Worm (Caenorhabditis elegans) whole organism, young adult: ENCODE results near the gene twk-3.

Experiments used
- B0019.2 ChIP-seq: fragments of 200-800 bp; sonication (Bioruptor generic); conservative IDR thresholded peaks from 2 replicates; pipeline ENCODE4 v1.3.6; 2022; ENCODE audit warnings: missing genetic modification reagents, missing genetic modification characterization, missing compliant biosample characterization
- F33H1.4 ChIP-seq: fragments of 200-800 bp; sonication (Bioruptor generic); IDR thresholded peaks from 2 replicates; pipeline ENCODE4 v1.3.6; 2022; ENCODE audit warnings: missing genetic modification reagents, missing genetic modification characterization, missing compliant biosample characterization
- F37B4.10 ChIP-seq: fragments of 200-800 bp; sonication (Bioruptor generic); IDR thresholded peaks from 2 replicates; pipeline ENCODE4 v1.3.6; 2022; ENCODE audit warnings: missing genetic modification characterization, missing compliant biosample characterization
- F55B11.4 ChIP-seq: sonication (generic microtip); optimal IDR thresholded peaks from 2 replicates; lab custom pipeline; 2016; ENCODE audit warnings: missing compliant biosample characterization, missing genetic modification characterization, borderline replicate concordance; ENCODE audit not compliant: insufficient read depth
- K11D2.4 ChIP-seq: fragments of 200-800 bp; sonication (Bioruptor generic); IDR thresholded peaks from 2 replicates; pipeline ENCODE4 v1.3.6; 2022; ENCODE audit warnings: missing genetic modification reagents, missing genetic modification characterization, missing compliant biosample characterization
- Y53F4B.3 ChIP-seq: fragments of 200-800 bp; sonication (Bioruptor generic); IDR thresholded peaks from 2 replicates; pipeline ENCODE4 v1.3.6; 2022; ENCODE audit warnings: missing genetic modification reagents, missing genetic modification characterization, missing compliant biosample characterization
- aptf-3 ChIP-seq: fragments of 200-800 bp; sonication (Bioruptor generic); IDR thresholded peaks from 2 replicates; pipeline ENCODE4 v1.3.6; 2022; ENCODE audit warnings: missing genetic modification characterization, missing compliant biosample characterization
- attf-3 ChIP-seq: fragments of 200-800 bp; sonication (Bioruptor generic); conservative IDR thresholded peaks from 2 replicates; pipeline ENCODE4 v1.3.6; 2022; ENCODE audit warnings: missing genetic modification reagents, missing genetic modification characterization, missing compliant biosample characterization
- attf-5 ChIP-seq: fragments of 200-800 bp; sonication (Bioruptor generic); optimal IDR thresholded peaks from 2 replicates; lab custom pipeline; 2018; ENCODE audit warnings: mild to moderate bottlenecking, missing genetic modification characterization, missing compliant biosample characterization
- attf-6 ChIP-seq: fragments of 200-800 bp; sonication (Bioruptor generic); IDR thresholded peaks from 2 replicates; pipeline ENCODE4 v1.3.6; 2022; ENCODE audit warnings: missing genetic modification reagents, missing genetic modification characterization, missing compliant biosample characterization
- bed-2 ChIP-seq: fragments of 200-800 bp; sonication (Bioruptor generic); IDR thresholded peaks from 2 replicates; pipeline ENCODE4 v1.3.6; 2022; ENCODE audit warnings: missing genetic modification reagents, missing genetic modification characterization, missing compliant biosample characterization
- ceh-27 ChIP-seq: fragments of 200-800 bp; sonication (Bioruptor generic); optimal IDR thresholded peaks from 2 replicates; lab custom pipeline; 2018; ENCODE audit warnings: mild to moderate bottlenecking, missing genetic modification characterization, moderate library complexity, missing compliant biosample characterization
- ceh-91 ChIP-seq: fragments of 200-800 bp; sonication (Bioruptor generic); IDR thresholded peaks from 2 replicates; pipeline ENCODE4 v1.3.6; 2022; ENCODE audit warnings: missing genetic modification reagents, missing genetic modification characterization, missing compliant biosample characterization
- die-1 ChIP-seq: sonication (generic microtip); optimal IDR thresholded peaks from 2 replicates; lab custom pipeline; 2016; ENCODE audit warnings: missing genotype, mild to moderate bottlenecking, missing genetic modification characterization, missing compliant biosample characterization
- dox-1 ChIP-seq: fragments of 200-800 bp; sonication (Bioruptor generic); IDR thresholded peaks from 2 replicates; pipeline ENCODE4 v1.3.6; 2022; ENCODE audit warnings: missing genetic modification reagents, missing genetic modification characterization, missing compliant biosample characterization
- dpff-1 ChIP-seq: sonication (generic microtip); optimal IDR thresholded peaks from 2 replicates; lab custom pipeline; 2017; ENCODE audit warnings: mild to moderate bottlenecking, missing genetic modification characterization, missing compliant biosample characterization
- egl-18 ChIP-seq: fragments of 200-800 bp; sonication (Bioruptor generic); IDR thresholded peaks from 2 replicates; pipeline ENCODE4 v1.3.6; 2022; ENCODE audit warnings: missing genetic modification reagents, missing genetic modification characterization, missing compliant biosample characterization
- egl-44 ChIP-seq: fragments of 200-800 bp; sonication (Bioruptor generic); IDR thresholded peaks from 2 replicates; pipeline ENCODE4 v1.3.6; 2022; ENCODE audit warnings: missing genetic modification reagents, missing genetic modification characterization, missing compliant biosample characterization
- ekl-4 ChIP-seq: fragments of 200-800 bp; sonication (Bioruptor generic); IDR thresholded peaks from 2 replicates; pipeline ENCODE4 v1.3.6; 2022; ENCODE audit warnings: missing genetic modification reagents, missing genetic modification characterization, missing compliant biosample characterization
- fkh-3 ChIP-seq: sonication (generic microtip); optimal IDR thresholded peaks from 2 replicates; lab custom pipeline; 2016; ENCODE audit warnings: mild to moderate bottlenecking, missing genetic modification characterization, missing compliant biosample characterization
- him-1 ChIP-seq: sonication (generic microtip); optimal IDR thresholded peaks from 2 replicates; lab custom pipeline; 2016; ENCODE audit warnings: missing genotype, missing genetic modification reagents, missing genetic modification characterization, missing compliant biosample characterization
- hlh-26 ChIP-seq: fragments of 200-800 bp; sonication (Bioruptor generic); conservative IDR thresholded peaks from 2 replicates; pipeline ENCODE4 v1.3.6; 2022; ENCODE audit warnings: missing genetic modification reagents, missing genetic modification characterization, missing compliant biosample characterization
- hmg-1.2 ChIP-seq: fragments of 200-800 bp; sonication (Bioruptor generic); IDR thresholded peaks from 2 replicates; pipeline ENCODE4 v1.3.6; 2022; ENCODE audit warnings: missing genetic modification reagents, missing genetic modification characterization, missing compliant biosample characterization
- hrde-1 ChIP-seq: sonication (generic microtip); optimal IDR thresholded peaks from 2 replicates; lab custom pipeline; 2016; ENCODE audit warnings: missing genetic modification characterization, mild to moderate bottlenecking, missing compliant biosample characterization, moderate library complexity, missing genotype, missing genetic modification reagents, borderline replicate concordance
- lag-1 ChIP-seq: fragments of 200-800 bp; sonication (Bioruptor generic); IDR thresholded peaks from 2 replicates; pipeline ENCODE4 v1.3.6; 2022; ENCODE audit warnings: missing genetic modification reagents, missing genetic modification characterization, missing compliant biosample characterization
- lin-54 ChIP-seq: fragments of 200-800 bp; sonication (Bioruptor generic); optimal IDR thresholded peaks from 2 replicates; lab custom pipeline; 2018; ENCODE audit warnings: mild to moderate bottlenecking, missing genetic modification characterization, missing compliant biosample characterization
- lir-1 ChIP-seq: fragments of 200-800 bp; sonication (Bioruptor generic); conservative IDR thresholded peaks from 2 replicates; pipeline ENCODE4 v1.3.6; 2022; ENCODE audit warnings: missing genetic modification reagents, missing genetic modification characterization, missing compliant biosample characterization
- lsl-1 ChIP-seq: fragments of 200-800 bp; sonication (Bioruptor generic); optimal IDR thresholded peaks from 2 replicates; lab custom pipeline; 2018; ENCODE audit warnings: mild to moderate bottlenecking, missing genetic modification characterization, moderate library complexity, missing compliant biosample characterization
- mes-4 ChIP-seq: sonication (generic microtip); optimal IDR thresholded peaks from 2 replicates; lab custom pipeline; 2016; ENCODE audit warnings: missing genotype, missing genetic modification characterization, missing compliant biosample characterization
- mxl-1 ChIP-seq: sonication (generic microtip); optimal IDR thresholded peaks from 2 replicates; lab custom pipeline; 2016; ENCODE audit warnings: missing genetic modification characterization, missing compliant biosample characterization
- nfya-1 ChIP-seq: sonication (generic microtip); optimal IDR thresholded peaks from 2 replicates; lab custom pipeline; 2017; ENCODE audit warnings: antibody characterized with exemption, missing compliant biosample characterization, missing genetic modification characterization, borderline replicate concordance; ENCODE audit not compliant: insufficient read depth
- nfyb-1 ChIP-seq: fragments of 200-800 bp; sonication (Bioruptor generic); IDR thresholded peaks from 2 replicates; pipeline ENCODE4 v1.3.6; 2022; ENCODE audit warnings: missing genetic modification reagents, missing genetic modification characterization, missing compliant biosample characterization
- nhr-179 ChIP-seq: sonication (generic microtip); optimal IDR thresholded peaks from 2 replicates; lab custom pipeline; 2016; ENCODE audit warnings: mild to moderate bottlenecking, missing genetic modification characterization, missing compliant biosample characterization
- nhr-90 ChIP-seq: sonication (generic microtip); optimal IDR thresholded peaks from 2 replicates; lab custom pipeline; 2016; ENCODE audit warnings: missing genotype, mild to moderate bottlenecking, missing genetic modification characterization, missing compliant biosample characterization
- rec-8 ChIP-seq, 2 experiments: sonication (generic microtip); optimal IDR thresholded peaks; 2 replicates each; lab custom pipeline; 2016; ENCODE audit warnings: mild to moderate bottlenecking in 2 of 2, missing genetic modification characterization in 2 of 2, missing genetic modification reagents in 2 of 2, missing genotype in 2 of 2, missing biosample characterization in 1 of 2, missing compliant biosample characterization in 1 of 2, moderate library complexity in 1 of 2
- snpc-1.1 ChIP-seq: sonication (generic microtip); optimal IDR thresholded peaks from 2 replicates; lab custom pipeline; 2017; ENCODE audit warnings: missing genetic modification characterization, mild to moderate bottlenecking, missing compliant biosample characterization, antibody characterized with exemption, moderate library complexity, missing genotype, missing genetic modification reagents; ENCODE audit not compliant: insufficient read depth
- snpc-1.3 ChIP-seq: sonication (generic microtip); optimal IDR thresholded peaks from 2 replicates; lab custom pipeline; 2017; ENCODE audit warnings: missing genetic modification characterization, mild to moderate bottlenecking, missing compliant biosample characterization, antibody characterized with exemption, moderate library complexity, missing genotype, missing genetic modification reagents; ENCODE audit not compliant: insufficient read depth
- unc-130 ChIP-seq: sonication (generic microtip); optimal IDR thresholded peaks from 2 replicates; lab custom pipeline; 2016; ENCODE audit warnings: missing genetic modification reagents, missing genetic modification characterization, missing compliant biosample characterization
- unc-62 ChIP-seq: fragments of 150-350 bp; optimal IDR thresholded peaks from 2 replicates; lab custom pipeline; 2014; ENCODE audit warnings: missing biosample characterization, missing genetic modification reagents, missing genetic modification characterization
- xnd-1 ChIP-seq: sonication (generic microtip); optimal IDR thresholded peaks from 2 replicates; lab custom pipeline; 2016; ENCODE audit warnings: missing genotype, missing genetic modification reagents, missing genetic modification characterization, missing compliant biosample characterization
- ztf-28 ChIP-seq: fragments of 200-800 bp; sonication (Bioruptor generic); IDR thresholded peaks from 2 replicates; pipeline ENCODE4 v1.3.6; 2022; ENCODE audit warnings: missing genetic modification reagents, missing genetic modification characterization, missing compliant biosample characterization
- ztf-3 ChIP-seq: fragments of 200-800 bp; sonication (Bioruptor generic); optimal IDR thresholded peaks from 2 replicates; lab custom pipeline; 2018; ENCODE audit warnings: mild to moderate bottlenecking, missing genetic modification characterization, missing compliant biosample characterization
- ztf-6 ChIP-seq: fragments of 200-800 bp; sonication (Bioruptor generic); IDR thresholded peaks from 2 replicates; pipeline ENCODE4 v1.3.6; 2022; ENCODE audit warnings: missing genetic modification reagents, missing genetic modification characterization, missing compliant biosample characterization

Gene twk-3

ce11 chrII:8174148-8174547 is 38.4 kb downstream of the twk-3 start:
- TF ChIP-seq lag-1 (GFP tag; lab: Robert Waterston, UW) (no peak), F33H1.4 (GFP tag; lab: Robert Waterston, UW) (no peak), egl-18 (GFP tag; lab: Robert Waterston, UW) (no peak), hmg-1.2 (GFP tag; lab: Robert Waterston, UW) (no peak), hrde-1 (tag; lab: Kevin White, UChicago) (no peak), Y53F4B.3 (no peak), F37B4.10 (GFP tag; lab: Robert Waterston, UW) (no peak), nhr-179 (tag; lab: Kevin White, UChicago) (no peak)

DNA sequence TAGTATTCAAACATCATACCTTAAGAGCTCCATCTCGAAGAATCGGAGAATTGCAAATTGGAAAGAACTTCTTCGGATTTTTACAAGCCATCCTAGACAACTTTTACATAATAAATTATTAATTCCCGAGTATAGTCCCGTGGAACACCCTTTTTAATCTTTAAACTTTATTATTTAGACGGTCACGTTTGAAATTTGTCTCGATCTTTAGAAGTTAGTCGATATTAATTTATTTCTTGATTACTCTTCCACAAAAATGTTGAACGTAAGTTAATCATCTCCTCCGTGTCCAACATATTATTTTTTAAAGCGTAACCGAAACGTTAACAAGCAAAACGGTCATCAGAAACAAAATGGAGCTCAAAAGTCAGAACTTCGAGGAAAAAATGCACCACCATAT is 39.1 kb downstream of the twk-3 start, which contains the start of the genes decr-1.3 and T05C12.1:
Gene decr-1.3 (minus strand): TSS at position 101 of the 400 bp plus-strand sequence.
Gene T05C12.1 (plus strand): TSS at position 232 of the 400 bp plus-strand sequence.
- TF ChIP-seq xnd-1 (tag; lab: Kevin White, UChicago) (no peak), unc-62 (GFP tag; lab: Kevin White, UChicago) (no peak), ztf-28 (GFP tag; lab: Robert Waterston, UW) (no peak)

ce11 chrII:8170374-8170773 is 42.2 kb downstream of the twk-3 start, which contains the start of gene T05C12.11:
T05C12.11 (minus strand) TSS chrII:8170474.
- TF ChIP-seq F33H1.4 (GFP tag; lab: Robert Waterston, UW) (no peak), rec-8 (tag; optimal IDR thresholded peaks at IDR 0.05; lab: Kevin White, UChicago) (no peak), lir-1 (GFP tag; lab: Robert Waterston, UW) (no peak), K11D2.4 (GFP tag; lab: Robert Waterston, UW) (no peak), lsl-1 (GFP tag; lab: Kevin White, UChicago) (no peak), nhr-90 (tag; lab: Kevin White, UChicago) (no peak), him-1 (tag; lab: Kevin White, UChicago) (no peak), lin-54 (no peak), mxl-1 (tag; lab: Kevin White, UChicago) (no peak), bed-2 (no peak), attf-5 (GFP tag; lab: Kevin White, UChicago) (no peak), ceh-91 (no peak), ekl-4 (no peak), snpc-1.3 (tag; lab: Kevin White, UChicago) (no peak), ztf-6 (no peak), xnd-1 (tag; lab: Kevin White, UChicago) (no peak), attf-3 (GFP tag; lab: Robert Waterston, UW) (no peak), ceh-27 (GFP tag; lab: Kevin White, UChicago) (no peak), attf-6 (GFP tag; lab: Robert Waterston, UW) (no peak)
- TF ChIP-seq, all 124 proteins: peak for 0

DNA sequence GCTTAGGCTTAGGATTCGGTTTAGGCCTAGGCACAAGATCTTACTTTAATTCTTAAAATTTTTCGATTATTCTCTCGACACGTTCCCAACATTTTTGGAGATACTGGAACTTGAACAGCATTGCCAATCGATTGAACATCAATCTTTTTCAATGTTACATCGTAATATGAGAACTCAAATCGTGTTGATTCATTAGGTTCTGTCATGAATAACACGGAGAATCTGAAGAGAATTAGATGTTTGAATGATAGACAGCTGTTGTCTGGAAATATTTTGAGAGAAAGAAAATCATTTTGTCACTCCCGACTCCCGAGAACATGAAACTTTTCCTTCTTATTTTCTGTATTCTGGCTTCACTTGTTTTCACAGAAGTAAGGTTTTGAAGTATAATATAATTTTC is 43.3 kb downstream of the twk-3 start, which contains the start of gene T05C12.15:
Gene T05C12.15 (plus strand): TSS at position 301 of the 400 bp plus-strand sequence.
- TF ChIP-seq dox-1 (GFP tag; lab: Robert Waterston, UW) = no peak
- no peak for TF ChIP-seq F55B11.4 (tag; lab: Kevin White, UChicago)
- no peak for TF ChIP-seq unc-130 (GFP tag; lab: Kevin White, UChicago)
- TF ChIP-seq aptf-3 (GFP tag; lab: Robert Waterston, UW) = no peak
- TF ChIP-seq xnd-1 (tag; lab: Kevin White, UChicago) = no peak
- TF ChIP-seq mes-4 (tag; lab: Kevin White, UChicago) = no peak
- TF ChIP-seq die-1 = no peak
- no peak for TF ChIP-seq nfya-1 (tag; lab: Kevin White, UChicago)
- TF ChIP-seq fkh-3 (tag; lab: Kevin White, UChicago) = no peak
- TF ChIP-seq egl-44 (GFP tag; lab: Robert Waterston, UW) = no peak
- TF ChIP-seq hlh-26 (GFP tag; lab: Robert Waterston, UW) = no peak
- no peak for TF ChIP-seq snpc-1.1
- TF ChIP-seq ztf-3 (GFP tag; lab: Kevin White, UChicago) = no peak
- TF ChIP-seq hmg-1.2 (GFP tag; lab: Robert Waterston, UW) = no peak
- no peak for TF ChIP-seq B0019.2 (GFP tag; lab: Robert Waterston, UW)
- TF ChIP-seq ztf-6 = no peak
- TF ChIP-seq attf-5 (GFP tag; lab: Kevin White, UChicago) = no peak
- no peak for TF ChIP-seq dpff-1
- TF ChIP-seq nfyb-1 (GFP tag; lab: Robert Waterston, UW) = no peak
